Fruit fly (Drosophila melanogaster) whole organism, embryonic: Measurements from ENCODE around the gene Iru.

ENCODE experiments used
- CG1024 ChIP-seq: fragments of 200-800 bp; sonication (Bioruptor generic); IDR thresholded peaks from 2 replicates; pipeline ENCODE4 v1.3.6; 2022; ENCODE audit warnings: missing biosample characterization, missing genetic modification characterization
- CG10321 ChIP-seq: fragments of 200-800 bp; sonication (Bioruptor generic); IDR thresholded peaks from 2 replicates; pipeline ENCODE4 v1.3.6; 2022; ENCODE audit warnings: missing biosample characterization, missing genetic modification characterization
- CG10366 ChIP-seq: fragments of 200-800 bp; sonication (Bioruptor generic); IDR thresholded peaks from 2 replicates; pipeline ENCODE4 v1.3.6; 2022; ENCODE audit warnings: missing biosample characterization, missing genetic modification characterization
- CG11093 ChIP-seq: fragments of 200-800 bp; sonication (Bioruptor generic); IDR thresholded peaks from 3 replicates; pipeline ENCODE4 v1.3.6; 2022; ENCODE audit warnings: missing biosample characterization, missing genetic modification characterization
- CG11247 ChIP-seq: fragments of 200-800 bp; sonication (Bioruptor generic); IDR thresholded peaks from 2 replicates; pipeline ENCODE4 v1.3.6; 2022; ENCODE audit warnings: missing biosample characterization, missing genetic modification characterization
- CG11456 ChIP-seq: fragments of 200-800 bp; sonication (Bioruptor generic); IDR thresholded peaks from 3 replicates; pipeline ENCODE4 v1.3.6; 2022; ENCODE audit warnings: missing biosample characterization, missing genetic modification characterization
- CG11504 ChIP-seq: fragments of 200-800 bp; sonication (Bioruptor generic); optimal IDR thresholded peaks from 3 replicates; lab custom pipeline; 2019; ENCODE audit warnings: missing biosample characterization, mild to moderate bottlenecking, missing genetic modification characterization, moderate library complexity
- CG12104 ChIP-seq: fragments of 200-800 bp; sonication (Bioruptor generic); optimal IDR thresholded peaks from 3 replicates; lab custom pipeline; 2016; ENCODE audit warnings: missing biosample characterization, missing genetic modification characterization
- CG14441 ChIP-seq: fragments of 200-800 bp; sonication (Bioruptor generic); IDR thresholded peaks from 2 replicates; pipeline ENCODE4 v1.3.6; 2022; ENCODE audit warnings: missing biosample characterization, missing genetic modification characterization
- CG14860 ChIP-seq: fragments of 200-800 bp; sonication (Bioruptor generic); IDR thresholded peaks from 3 replicates; pipeline ENCODE4 v1.3.6; 2022; ENCODE audit warnings: missing biosample characterization, missing genetic modification characterization; ENCODE audit not compliant: partially characterized antibody
- CG15269 ChIP-seq: fragments of 200-800 bp; sonication (Bioruptor generic); optimal IDR thresholded peaks from 2 replicates; lab custom pipeline; 2018; ENCODE audit warnings: missing biosample characterization, mild to moderate bottlenecking, missing genetic modification characterization, moderate library complexity
- CG17328 ChIP-seq: fragments of 200-800 bp; sonication (Bioruptor generic); IDR thresholded peaks from 2 replicates; pipeline ENCODE4 v1.3.6; 2022; ENCODE audit warnings: missing biosample characterization, missing genetic modification characterization
- CG17385 ChIP-seq: fragments of 200-800 bp; sonication (Bioruptor generic); optimal IDR thresholded peaks from 3 replicates; lab custom pipeline; 2018; ENCODE audit warnings: missing biosample characterization, mild to moderate bottlenecking, missing genetic modification characterization
- CG17802 ChIP-seq: fragments of 200-800 bp; sonication (Bioruptor generic); optimal IDR thresholded peaks from 2 replicates; lab custom pipeline; 2018; ENCODE audit warnings: missing biosample characterization, mild to moderate bottlenecking, missing genetic modification characterization, moderate library complexity
- CG17829 ChIP-seq: fragments of 200-800 bp; optimal IDR thresholded peaks from 2 replicates; lab custom pipeline; 2019; ENCODE audit warnings: missing biosample characterization, mild to moderate bottlenecking, missing genetic modification characterization, moderate library complexity
- CG31388 ChIP-seq: fragments of 200-800 bp; sonication (Bioruptor generic); optimal IDR thresholded peaks from 2 replicates; lab custom pipeline; 2016; ENCODE audit warnings: missing biosample characterization, missing genetic modification characterization
- CG3407 ChIP-seq: fragments of 200-800 bp; sonication (Bioruptor generic); optimal IDR thresholded peaks from 2 replicates; lab custom pipeline; 2018; ENCODE audit warnings: missing biosample characterization, mild to moderate bottlenecking, missing genetic modification characterization
- CG4404 ChIP-seq: fragments of 200-800 bp; sonication (Bioruptor generic); IDR thresholded peaks from 2 replicates; pipeline ENCODE4 v1.3.6; 2022; ENCODE audit warnings: missing biosample characterization, missing genetic modification characterization
- CG7357 ChIP-seq: fragments of 200-800 bp; sonication (Bioruptor generic); IDR thresholded peaks from 3 replicates; pipeline ENCODE4 v1.3.6; 2022; ENCODE audit warnings: missing biosample characterization, missing genetic modification characterization
- CG8478 ChIP-seq: fragments of >200 bp; optimal IDR thresholded peaks from 2 replicates; lab custom pipeline; 2018
- CG9437 ChIP-seq: fragments of 200-800 bp; sonication (Bioruptor generic); optimal IDR thresholded peaks from 2 replicates; lab custom pipeline; 2018; ENCODE audit warnings: missing biosample characterization, mild to moderate bottlenecking, missing genetic modification characterization
- E2f1 ChIP-seq: fragments of 200-800 bp; sonication (Bioruptor generic); IDR thresholded peaks from 2 replicates; pipeline ENCODE4 v1.3.6; 2022; ENCODE audit warnings: missing biosample characterization, missing genetic modification characterization
- Eip74EF ChIP-seq, 2 experiments: fragments of 200-800 bp in 1 of 2; fragments of >200 bp in 1 of 2; sonication (Bioruptor generic) in 1 of 2; optimal IDR thresholded peaks; 2 replicates each; lab custom pipeline; 2017 to 2019; ENCODE audit warnings: missing biosample characterization in 2 of 2, missing genetic modification characterization in 2 of 2, mild to moderate bottlenecking in 1 of 2, moderate library complexity in 1 of 2
- Hr39 ChIP-seq: fragments of >200 bp; optimal IDR thresholded peaks from 2 replicates; lab custom pipeline; 2017
- Hsf ChIP-seq: fragments of 200-800 bp; sonication (Bioruptor generic); optimal IDR thresholded peaks from 3 replicates; lab custom pipeline; 2016; ENCODE audit warnings: missing biosample characterization, missing genetic modification characterization
- NFAT ChIP-seq: fragments of 200-800 bp; sonication (Bioruptor generic); IDR thresholded peaks from 2 replicates; pipeline ENCODE4 v1.3.6; 2022; ENCODE audit warnings: missing biosample characterization, missing genetic modification characterization
- Ptx1 ChIP-seq: fragments of 200-800 bp; sonication (Bioruptor generic); IDR thresholded peaks from 2 replicates; pipeline ENCODE4 v1.3.6; 2022; ENCODE audit warnings: missing biosample characterization, missing genetic modification characterization
- Sox102F ChIP-seq: fragments of 200-800 bp; sonication (Bioruptor generic); optimal IDR thresholded peaks from 2 replicates; lab custom pipeline; 2018; ENCODE audit warnings: missing biosample characterization, mild to moderate bottlenecking, missing genetic modification characterization, moderate library complexity
- Ssrp ChIP-seq: fragments of 200-800 bp; sonication (Bioruptor generic); optimal IDR thresholded peaks from 2 replicates; lab custom pipeline; 2018; ENCODE audit warnings: missing biosample characterization, mild to moderate bottlenecking, missing genetic modification characterization, moderate library complexity
- Vsx1 ChIP-seq: fragments of 200-800 bp; sonication (Bioruptor generic); optimal IDR thresholded peaks from 2 replicates; lab custom pipeline; 2017; ENCODE audit warnings: missing biosample characterization, mild to moderate bottlenecking, missing genetic modification characterization, missing genetic modification reagents
- Xrp1 ChIP-seq: fragments of 200-800 bp; sonication (Bioruptor generic); IDR thresholded peaks from 2 replicates; pipeline ENCODE4 v1.3.6; 2022; ENCODE audit warnings: missing biosample characterization, missing genetic modification characterization
- btn ChIP-seq: fragments of 200-800 bp; sonication (Bioruptor generic); optimal IDR thresholded peaks from 2 replicates; lab custom pipeline; 2016; ENCODE audit warnings: missing biosample characterization, missing genetic modification characterization
- corto ChIP-seq: fragments of 200-800 bp; sonication (Bioruptor generic); optimal IDR thresholded peaks from 2 replicates; lab custom pipeline; 2016; ENCODE audit warnings: missing biosample characterization, mild to moderate bottlenecking, missing genetic modification characterization, moderate library complexity
- gem ChIP-seq: fragments of 200-800 bp; sonication (Bioruptor generic); optimal IDR thresholded peaks from 2 replicates; lab custom pipeline; 2019; ENCODE audit warnings: missing biosample characterization, mild to moderate bottlenecking, missing genetic modification characterization, moderate library complexity
- gro ChIP-seq: fragments of 200-800 bp; sonication (Bioruptor generic); optimal IDR thresholded peaks from 2 replicates; lab custom pipeline; 2016; ENCODE audit warnings: missing biosample characterization, missing genetic modification characterization
- gsb-n ChIP-seq: fragments of 200-800 bp; sonication (Bioruptor generic); optimal IDR thresholded peaks from 3 replicates; lab custom pipeline; 2018; ENCODE audit warnings: missing biosample characterization, mild to moderate bottlenecking, missing genetic modification characterization
- ken ChIP-seq: fragments of 200-800 bp; sonication (Bioruptor generic); IDR thresholded peaks from 3 replicates; pipeline ENCODE4 v1.3.6; 2022; ENCODE audit warnings: missing biosample characterization, missing genetic modification characterization
- lov ChIP-seq, 2 experiments: fragments of 200-800 bp in 1 of 2; fragments of >200 bp in 1 of 2; sonication (Bioruptor generic) in 1 of 2; IDR thresholded peaks in 1 of 2; optimal IDR thresholded peaks in 1 of 2; 2 replicates in 1 of 2; 3 replicates in 1 of 2; pipeline versions ENCODE4 v1.3.6 to Lab custom; 2017 to 2022; ENCODE audit warnings: missing biosample characterization in 1 of 2, missing genetic modification characterization in 1 of 2
- nerfin-1 ChIP-seq: fragments of 200-800 bp; sonication (Bioruptor generic); optimal IDR thresholded peaks from 3 replicates; lab custom pipeline; 2019; ENCODE audit warnings: missing biosample characterization, mild to moderate bottlenecking, missing genetic modification characterization, moderate library complexity
- p53 ChIP-seq: fragments of 200-800 bp; sonication (Bioruptor generic); optimal IDR thresholded peaks from 2 replicates; lab custom pipeline; 2016; ENCODE audit warnings: missing biosample characterization, missing genetic modification characterization
- pb ChIP-seq: fragments of 200-800 bp; sonication (Bioruptor generic); optimal IDR thresholded peaks from 3 replicates; lab custom pipeline; 2016; ENCODE audit warnings: missing biosample characterization, missing genetic modification characterization
- ssp ChIP-seq: fragments of 200-800 bp; sonication (Bioruptor generic); IDR thresholded peaks from 2 replicates; pipeline ENCODE4 v1.3.6; 2022; ENCODE audit warnings: missing biosample characterization, missing genetic modification characterization
- tll ChIP-seq, 2 experiments: fragments of 200-800 bp in 1 of 2; fragments of >200 bp in 1 of 2; sonication (Bioruptor generic) in 1 of 2; optimal IDR thresholded peaks; 2 replicates each; lab custom pipeline; 2017 to 2019; ENCODE audit warnings: missing biosample characterization in 2 of 2, missing genetic modification characterization in 2 of 2, mild to moderate bottlenecking in 1 of 2, moderate library complexity in 1 of 2
- unpg ChIP-seq: fragments of 200-800 bp; sonication (Bioruptor generic); optimal IDR thresholded peaks from 3 replicates; lab custom pipeline; 2018; ENCODE audit warnings: missing biosample characterization, mild to moderate bottlenecking, missing genetic modification characterization, moderate library complexity
- wor ChIP-seq: fragments of 200-800 bp; sonication (Bioruptor generic); IDR thresholded peaks from 2 replicates; pipeline ENCODE4 v1.3.6; 2022; ENCODE audit warnings: missing biosample characterization, missing genetic modification characterization
- zen ChIP-seq: fragments of 200-800 bp; sonication (Bioruptor generic); optimal IDR thresholded peaks from 3 replicates; lab custom pipeline; 2018; ENCODE audit warnings: missing biosample characterization, mild to moderate bottlenecking, missing genetic modification characterization, moderate library complexity
- zen2 ChIP-seq: fragments of 200-800 bp; sonication (Bioruptor generic); IDR thresholded peaks from 3 replicates; pipeline ENCODE4 v1.3.6; 2022; ENCODE audit warnings: missing biosample characterization, missing genetic modification characterization; ENCODE audit not compliant: partially characterized antibody
- zf30C ChIP-seq: fragments of 200-800 bp; sonication (Bioruptor generic); optimal IDR thresholded peaks from 3 replicates; lab custom pipeline; 2018; ENCODE audit warnings: missing biosample characterization, mild to moderate bottlenecking, missing genetic modification characterization

Gene Iru

DNA sequence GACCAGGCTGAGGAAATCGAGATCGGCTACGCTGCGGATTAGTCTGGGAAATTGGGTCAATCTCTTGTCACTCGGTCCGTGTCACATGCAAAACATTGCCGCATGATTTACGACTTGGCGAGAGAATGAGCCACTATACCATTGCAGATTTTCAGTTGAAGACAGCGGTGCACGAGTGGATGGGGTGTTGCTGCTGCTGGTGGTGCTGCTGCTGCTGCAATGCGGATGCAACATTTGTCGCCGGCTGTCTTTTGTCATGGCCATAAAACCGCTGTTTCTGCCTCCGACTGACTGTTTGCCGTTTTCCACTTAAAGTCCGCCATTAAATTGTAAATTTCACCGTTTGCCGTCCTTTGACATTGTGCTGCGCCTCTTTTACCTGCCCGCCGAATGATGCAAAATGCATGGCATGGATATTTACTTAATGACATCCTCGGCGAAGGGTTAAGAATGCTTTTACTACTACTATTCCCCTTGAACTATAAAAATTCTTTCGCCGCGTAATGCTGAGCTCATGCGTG lies 30.1 kb upstream of the Iru start (continued):
- TF ChIP-seq Hr39 (peak; percentile 14), zen2 (GFP tag; lab: Robert Waterston, UW) (no peak), CG10366 (GFP tag; lab: Robert Waterston, UW) (no peak), Hsf (GFP tag; lab: Kevin White, UChicago) (no peak), CG11456 (GFP tag; lab: Robert Waterston, UW) (no peak), zen (tag; lab: Kevin White, UChicago) (peak; percentile 82), CG10321 (GFP tag; lab: Robert Waterston, UW) (no peak), Xrp1 (no peak), btn (no peak), NFAT (no peak), tll (GFP tag; optimal IDR thresholded peaks at IDR 0.05; lab: Kevin White, UChicago) (peak in 1 of 2 experiments; percentile 96)

- TF ChIP-seq lov (optimal IDR thresholded peaks at IDR 0.05; lab: Kevin White, UChicago) (no peak), lov (GFP tag; IDR thresholded peaks at IDR 0.05; lab: Robert Waterston, UW) (no peak), CG3407 (GFP tag; lab: Kevin White, UChicago) (peak; percentile 2), Vsx1 (GFP tag; lab: Kevin White, UChicago) (no peak), gro (no peak), gsb-n (peak; percentile 53), CG11093 (GFP tag; lab: Robert Waterston, UW) (0 out of 3 replicates have a peak, but pooled peaks have one; percentile 50), p53 (GFP tag; lab: Kevin White, UChicago) (no peak), wor (GFP tag; lab: Robert Waterston, UW) (peak; percentile 46), CG14441 (GFP tag; lab: Robert Waterston, UW) (0 out of 2 replicates have a peak, but pooled peaks have one; percentile 40), CG17829 (tag; lab: Kevin White, UChicago) (no peak), CG15269 (tag; lab: Kevin White, UChicago) (peak; percentile 34), E2f1 (GFP tag; lab: Robert Waterston, UW) (0 out of 2 replicates have a peak, but pooled peaks have one; percentile 20), pb (GFP tag; lab: Kevin White, UChicago) (no peak), CG9437 (GFP tag; lab: Kevin White, UChicago) (peak; percentile 14), CG8478 (lab: Kevin White, UChicago) (no peak), CG7357 (GFP tag; lab: Robert Waterston, UW) (peak; percentile 34; the same call in 1 of the 3 replicates), zen (tag; lab: Kevin White, UChicago) (no peak), corto (GFP tag; lab: Kevin White, UChicago) (peak; percentile 35), zf30C (GFP tag; lab: Kevin White, UChicago) (no peak), CG14860 (GFP tag; lab: Robert Waterston, UW) (no peak), Ptx1 (GFP tag; lab: Robert Waterston, UW) (peak; percentile 35; the same call in 1 of the 2 replicates), gem (tag; lab: Kevin White, UChicago) (peak; percentile 64), CG11504 (tag; lab: Kevin White, UChicago) (peak; percentile 68), CG12104 (GFP tag; lab: Kevin White, UChicago) (peak; percentile 1), unpg (GFP tag; lab: Kevin White, UChicago) (peak; percentile 41), Ssrp (tag; lab: Kevin White, UChicago) (peak; percentile 66), CG17328 (GFP tag; lab: Robert Waterston, UW) (peak; percentile 52; the same call in 1 of the 2 replicates), ssp (peak; percentile 42), CG10366 (GFP tag; lab: Robert Waterston, UW) (peak; percentile 49; the same call in 1 of the 2 replicates), ken (GFP tag; lab: Robert Waterston, UW) (0 out of 3 replicates have a peak, but pooled peaks have one; percentile 61), CG17385 (peak; percentile 16), CG1024 (GFP tag; lab: Robert Waterston, UW) (peak; percentile 22; the same call in 1 of the 2 replicates), Eip74EF (GFP tag; optimal IDR thresholded peaks at IDR 0.05; lab: Kevin White, UChicago) (peak in 1 of 2 experiments; percentile 6), CG11247 (no peak), nerfin-1 (tag; lab: Kevin White, UChicago) (peak; percentile 6), Sox102F (GFP tag; lab: Kevin White, UChicago) (peak; percentile 75), CG4404 (no peak), CG31388 (no peak), CG17802 (no peak)
Measured at dm6 chr3R:8978768-8979167, 27.5 kb upstream of the Iru start.
